Worm (Caenorhabditis elegans) whole organism, L2 larva: ENCODE data around the gene grd-11.

Experiments used
- F13H6.1 ChIP-seq: sonication (generic microtip); optimal IDR thresholded peaks from 2 replicates; lab custom pipeline; 2016; ENCODE audit warnings: missing genetic modification characterization, missing compliant biosample characterization
- aly-2 ChIP-seq: fragments of 150-350 bp; optimal IDR thresholded peaks from 2 replicates; lab custom pipeline; 2014; ENCODE audit warnings: missing biosample characterization, missing genetic modification characterization
- ceh-16 ChIP-seq: fragments of 150-350 bp; optimal IDR thresholded peaks from 2 replicates; lab custom pipeline; 2014; ENCODE audit warnings: missing biosample characterization, missing genetic modification characterization
- crh-2 ChIP-seq: sonication (generic microtip); optimal IDR thresholded peaks from 2 replicates; lab custom pipeline; 2017; ENCODE audit warnings: missing biosample characterization, missing genetic modification characterization
- fos-1 ChIP-seq: fragments of 150-350 bp; optimal IDR thresholded peaks from 2 replicates; lab custom pipeline; 2014; ENCODE audit warnings: missing biosample characterization, missing genetic modification characterization
- gmeb-1 ChIP-seq: fragments of 150-350 bp; optimal IDR thresholded peaks from 2 replicates; lab custom pipeline; 2014; ENCODE audit warnings: missing biosample characterization, missing genetic modification characterization
- lin-13 ChIP-seq: fragments of 150-350 bp; optimal IDR thresholded peaks from 2 replicates; lab custom pipeline; 2014; ENCODE audit warnings: missing biosample characterization, missing genetic modification reagents, missing genetic modification characterization
- mdl-1 ChIP-seq, 2 experiments: fragments of 150-350 bp in 1 of 2; sonication (generic microtip) in 1 of 2; optimal IDR thresholded peaks; 2 replicates each; lab custom pipeline; 2017; ENCODE audit warnings: missing biosample characterization in 2 of 2, missing genetic modification characterization in 2 of 2
- nhr-129 ChIP-seq: fragments of 150-350 bp; optimal IDR thresholded peaks from 2 replicates; lab custom pipeline; 2014; ENCODE audit warnings: missing biosample characterization, missing genetic modification characterization
- nhr-21 ChIP-seq: fragments of 150-350 bp; optimal IDR thresholded peaks from 2 replicates; lab custom pipeline; 2014; ENCODE audit warnings: missing biosample characterization, missing genetic modification characterization
- skn-1 ChIP-seq: sonication (generic microtip); optimal IDR thresholded peaks from 2 replicates; lab custom pipeline; 2017; ENCODE audit warnings: missing biosample characterization, missing genetic modification characterization
- sma-9 ChIP-seq, 2 experiments: fragments of 150-350 bp in 1 of 2; sonication (generic microtip) in 1 of 2; optimal IDR thresholded peaks; 2 replicates each; lab custom pipeline; 2014 to 2016; ENCODE audit warnings: missing genetic modification characterization in 2 of 2, mild to moderate bottlenecking in 1 of 2, missing biosample characterization in 1 of 2, missing compliant biosample characterization in 1 of 2, missing genetic modification reagents in 1 of 2, moderate library complexity in 1 of 2
- unc-55 ChIP-seq: fragments of 150-350 bp; sonication (generic microtip); optimal IDR thresholded peaks from 3 replicates; lab custom pipeline; 2014; ENCODE audit warnings: missing biosample characterization, missing genetic modification reagents, missing genetic modification characterization

grd-11 gene

ce11 chrV:20413426-20413825 lies 56.9 kb downstream of the grd-11 start:
- peak; percentile 28 for TF ChIP-seq F13H6.1 (tag; lab: Kevin White, UChicago)
- peak; percentile 37 for TF ChIP-seq nhr-129
- no peak for TF ChIP-seq skn-1
- no peak for TF ChIP-seq aly-2 (tag; lab: Kevin White, UChicago)
- peak; percentile 80 for TF ChIP-seq sma-9 (GFP tag; optimal IDR thresholded peaks at IDR 0.05; lab: Kevin White, UChicago)
- no peak for TF ChIP-seq sma-9 (tag; optimal IDR thresholded peaks at IDR 0.05; lab: Kevin White, UChicago)
- TF ChIP-seq mdl-1 (tag; optimal IDR thresholded peaks at IDR 0.05; lab: Kevin White, UChicago): peak in 1 of 2 experiments; percentile 0
- TF ChIP-seq fos-1 (tag; lab: Kevin White, UChicago): peak; percentile 95
- peak; percentile 40 for TF ChIP-seq crh-2 (tag; lab: Kevin White, UChicago)
- peak; percentile 43 for TF ChIP-seq gmeb-1 (tag; lab: Kevin White, UChicago)
- peak; percentile 28 for TF ChIP-seq nhr-21 (tag; lab: Kevin White, UChicago)
- no peak for TF ChIP-seq lin-13

ce11 chrV:20413936-20414335 lies 57.4 kb downstream of the grd-11 start:
- no peak for TF ChIP-seq ceh-16 (tag; lab: Kevin White, UChicago)
- TF ChIP-seq unc-55 (GFP tag; lab: Kevin White, UChicago): peak; percentile 52
- TF ChIP-seq, all 48 proteins: peak for 1
